Fruit fly (Drosophila melanogaster) whole organism, prepupa: Measurements from ENCODE around the gene CG14565.

Experiments
- Blimp-1 ChIP-seq: fragments of 200-800 bp; sonication (Bioruptor generic); optimal IDR thresholded peaks from 3 replicates; lab custom pipeline; 2017; ENCODE audit warnings: missing biosample characterization, missing genetic modification characterization, mild to moderate bottlenecking, moderate library complexity, missing genetic modification reagents
- CG11902 ChIP-seq: fragments of 200-800 bp; sonication (Bioruptor generic); optimal IDR thresholded peaks from 3 replicates; lab custom pipeline; 2016; ENCODE audit warnings: missing biosample characterization, missing genetic modification characterization
- CG3032 ChIP-seq: fragments of 200-800 bp; optimal IDR thresholded peaks from 2 replicates; lab custom pipeline; 2019; ENCODE audit warnings: missing biosample characterization, mild to moderate bottlenecking, missing genetic modification characterization, moderate library complexity
- CG31627 ChIP-seq: fragments of 200-800 bp; sonication (Bioruptor generic); optimal IDR thresholded peaks from 3 replicates; lab custom pipeline; 2016; ENCODE audit warnings: missing biosample characterization, missing genetic modification characterization
- CG6276 ChIP-seq: fragments of 200-800 bp; sonication (Bioruptor generic); optimal IDR thresholded peaks from 2 replicates; lab custom pipeline; 2017; ENCODE audit warnings: missing biosample characterization, mild to moderate bottlenecking, missing genetic modification characterization
- CG7368 ChIP-seq: fragments of 200-800 bp; sonication (Bioruptor generic); optimal IDR thresholded peaks from 3 replicates; lab custom pipeline; 2016; ENCODE audit warnings: missing biosample characterization, missing genetic modification characterization
- Eip75B ChIP-seq: fragments of 200-800 bp; sonication (Bioruptor generic); optimal IDR thresholded peaks from 3 replicates; lab custom pipeline; 2016; ENCODE audit warnings: missing biosample characterization, missing genetic modification characterization
- Lpt ChIP-seq: fragments of 200-800 bp; sonication (Bioruptor generic); optimal IDR thresholded peaks from 3 replicates; lab custom pipeline; 2016; ENCODE audit warnings: missing biosample characterization, missing genetic modification characterization
- OdsH ChIP-seq: fragments of 200-800 bp; sonication (Bioruptor generic); optimal IDR thresholded peaks from 3 replicates; lab custom pipeline; 2016; ENCODE audit warnings: missing biosample characterization, missing genetic modification characterization
- achi ChIP-seq: fragments of 200-800 bp; sonication (Bioruptor generic); optimal IDR thresholded peaks from 3 replicates; lab custom pipeline; 2016; ENCODE audit warnings: missing biosample characterization, missing genetic modification characterization
- fd59A ChIP-seq: fragments of 200-800 bp; sonication (Bioruptor generic); optimal IDR thresholded peaks from 2 replicates; lab custom pipeline; 2017; ENCODE audit warnings: missing biosample characterization, mild to moderate bottlenecking, missing genetic modification characterization, missing genetic modification reagents
- lz ChIP-seq: fragments of 200-800 bp; sonication (Bioruptor generic); optimal IDR thresholded peaks from 3 replicates; lab custom pipeline; 2016; ENCODE audit warnings: missing biosample characterization, missing genetic modification characterization
- topi ChIP-seq: fragments of 200-800 bp; sonication (Bioruptor generic); optimal IDR thresholded peaks from 3 replicates; lab custom pipeline; 2016; ENCODE audit warnings: missing biosample characterization, missing genetic modification characterization

dm6 chr3L:21741234-21741633 is 2.8 kb downstream of the CG14565 start, which contains the start of gene CG14572:
- TF ChIP-seq fd59A (GFP tag; lab: Kevin White, UChicago) (no peak), CG3032 (tag; lab: Kevin White, UChicago) (no peak), Blimp-1 (GFP tag; lab: Kevin White, UChicago) (no peak), topi (no peak), CG6276 (GFP tag; lab: Kevin White, UChicago) (no peak), Lpt (GFP tag; lab: Kevin White, UChicago) (no peak), CG11902 (GFP tag; lab: Kevin White, UChicago) (no peak), CG31627 (no peak), lz (GFP tag; lab: Kevin White, UChicago) (no peak), Eip75B (GFP tag; lab: Kevin White, UChicago) (no peak), CG7368 (GFP tag; lab: Kevin White, UChicago) (no peak), OdsH (GFP tag; lab: Kevin White, UChicago) (no peak), achi (GFP tag; lab: Kevin White, UChicago) (no peak)
